Fruit fly (Drosophila melanogaster): ENCODE results near the gene hdly.

dm6 chr3R:20958599-20959150 is 44.6 kb downstream of the hdly start:
- TF ChIP-seq CG8159 (tag; optimal IDR thresholded peaks at IDR 0.05) (no peak), CG4496 (GFP tag; IDR thresholded peaks at IDR 0.05) (no peak), EcR (GFP tag; optimal IDR thresholded peaks at IDR 0.05) (no peak), CG12605 (GFP tag; IDR thresholded peaks at IDR 0.05) (no peak), Ets98B (GFP tag; IDR thresholded peaks at IDR 0.05) (no peak), fd96Ca (GFP tag; IDR thresholded peaks at IDR 0.05) (no peak), CG14655 (GFP tag; optimal IDR thresholded peaks at IDR 0.05) (no peak), CG15710 (tag; optimal IDR thresholded peaks at IDR 0.05) (no peak), CG9948 (tag; optimal IDR thresholded peaks at IDR 0.05) (no peak)

Measured in whole organism, pupa.